Fruit fly (Drosophila melanogaster) whole organism, embryonic: Measurements from ENCODE around the gene ast.

Experiments
- Aef1 ChIP-seq: fragments of 200-800 bp; sonication (Bioruptor generic); IDR thresholded peaks from 3 replicates; pipeline ENCODE4 v1.3.6; 2022; ENCODE audit warnings: missing biosample characterization, missing genetic modification characterization
- Asciz ChIP-seq: fragments of 200-800 bp; sonication (Bioruptor generic); optimal IDR thresholded peaks from 2 replicates; lab custom pipeline; 2017; ENCODE audit warnings: missing biosample characterization, mild to moderate bottlenecking, missing genetic modification characterization, missing genetic modification reagents
- C15 ChIP-seq: fragments of 200-800 bp; sonication (Bioruptor generic); IDR thresholded peaks from 3 replicates; pipeline ENCODE4 v1.3.6; 2022; ENCODE audit warnings: missing biosample characterization, missing genetic modification characterization
- CG11696 ChIP-seq: fragments of 200-800 bp; sonication (Bioruptor generic); IDR thresholded peaks from 2 replicates; pipeline ENCODE4 v1.3.6; 2022; ENCODE audit warnings: missing biosample characterization, missing genetic modification characterization
- CG14014 ChIP-seq: fragments of 200-800 bp; sonication (Bioruptor generic); IDR thresholded peaks from 2 replicates; pipeline ENCODE4 v1.3.6; 2022; ENCODE audit warnings: missing biosample characterization, missing genetic modification characterization
- CG15514 ChIP-seq: fragments of 200-800 bp; sonication (Bioruptor generic); optimal IDR thresholded peaks from 3 replicates; lab custom pipeline; 2017; ENCODE audit warnings: missing biosample characterization, missing genetic modification characterization, mild to moderate bottlenecking, moderate library complexity, missing genetic modification reagents
- CG15601 ChIP-seq: fragments of 200-800 bp; sonication (Bioruptor generic); optimal IDR thresholded peaks from 3 replicates; lab custom pipeline; 2019; ENCODE audit warnings: missing biosample characterization, mild to moderate bottlenecking, missing genetic modification characterization, moderate library complexity
- CG17385 ChIP-seq: fragments of 200-800 bp; sonication (Bioruptor generic); optimal IDR thresholded peaks from 3 replicates; lab custom pipeline; 2018; ENCODE audit warnings: missing biosample characterization, mild to moderate bottlenecking, missing genetic modification characterization
- CG1792 ChIP-seq: fragments of 200-800 bp; sonication (Bioruptor generic); optimal IDR thresholded peaks from 2 replicates; lab custom pipeline; 2016; ENCODE audit warnings: missing biosample characterization, missing genetic modification characterization
- CG18476 ChIP-seq: fragments of 200-800 bp; sonication (Bioruptor generic); optimal IDR thresholded peaks from 2 replicates; lab custom pipeline; 2016; ENCODE audit warnings: missing biosample characterization, mild to moderate bottlenecking, missing genetic modification characterization
- CG3163 ChIP-seq: fragments of 200-800 bp; sonication (Bioruptor generic); optimal IDR thresholded peaks from 3 replicates; lab custom pipeline; 2016; ENCODE audit warnings: missing biosample characterization, missing genetic modification characterization
- CG8388 ChIP-seq: fragments of 200-800 bp; sonication (Bioruptor generic); optimal IDR thresholded peaks from 2 replicates; lab custom pipeline; 2019; ENCODE audit warnings: missing biosample characterization, mild to moderate bottlenecking, missing genetic modification characterization, moderate library complexity
- CG8478 ChIP-seq: fragments of >200 bp; optimal IDR thresholded peaks from 2 replicates; lab custom pipeline; 2018
- CG9727 ChIP-seq: fragments of 200-800 bp; sonication (Bioruptor generic); optimal IDR thresholded peaks from 3 replicates; lab custom pipeline; 2017; ENCODE audit warnings: missing biosample characterization, mild to moderate bottlenecking, missing genetic modification characterization
- CG9817 ChIP-seq: fragments of 200-800 bp; sonication (Bioruptor generic); optimal IDR thresholded peaks from 2 replicates; lab custom pipeline; 2018; ENCODE audit warnings: missing biosample characterization, mild to moderate bottlenecking, missing genetic modification characterization, moderate library complexity
- Dek ChIP-seq: fragments of 200-800 bp; sonication (Bioruptor generic); optimal IDR thresholded peaks from 3 replicates; lab custom pipeline; 2019; ENCODE audit warnings: missing biosample characterization, mild to moderate bottlenecking, missing genetic modification characterization, moderate library complexity
- Fer3 ChIP-seq: fragments of 200-800 bp; sonication (Bioruptor generic); optimal IDR thresholded peaks from 2 replicates; lab custom pipeline; 2018; ENCODE audit warnings: missing biosample characterization, mild to moderate bottlenecking, missing genetic modification characterization, moderate library complexity
- Gug ChIP-seq: fragments of 200-800 bp; sonication (Bioruptor generic); IDR thresholded peaks from 4 replicates; pipeline ENCODE4 v1.3.6; 2022; ENCODE audit warnings: missing biosample characterization, missing genetic modification characterization
- HLH4C ChIP-seq: fragments of 200-800 bp; sonication (Bioruptor generic); IDR thresholded peaks from 3 replicates; pipeline ENCODE4 v1.3.6; 2022; ENCODE audit warnings: missing biosample characterization, missing genetic modification characterization; ENCODE audit not compliant: partially characterized antibody
- HLHmδ ChIP-seq: fragments of 200-800 bp; sonication (Bioruptor generic); optimal IDR thresholded peaks from 2 replicates; lab custom pipeline; 2018; ENCODE audit warnings: missing biosample characterization, mild to moderate bottlenecking, missing genetic modification characterization, moderate library complexity
- Hey ChIP-seq: fragments of 200-800 bp; sonication (Bioruptor generic); optimal IDR thresholded peaks from 3 replicates; lab custom pipeline; 2018; ENCODE audit warnings: missing biosample characterization, mild to moderate bottlenecking, missing genetic modification characterization
- HmgD ChIP-seq: fragments of 200-800 bp; sonication (Bioruptor generic); optimal IDR thresholded peaks from 3 replicates; lab custom pipeline; 2016; ENCODE audit warnings: missing biosample characterization, missing genetic modification characterization
- Hmx ChIP-seq: fragments of 200-800 bp; sonication (Bioruptor generic); optimal IDR thresholded peaks from 2 replicates; lab custom pipeline; 2016; ENCODE audit warnings: missing biosample characterization, missing genetic modification characterization
- Jarid2 ChIP-seq: fragments of 200-800 bp; sonication (Bioruptor generic); optimal IDR thresholded peaks from 3 replicates; lab custom pipeline; 2017; ENCODE audit warnings: mild to moderate bottlenecking, missing biosample characterization, missing genetic modification reagents, missing genetic modification characterization
- Kr ChIP-seq: fragments of 200-800 bp; sonication (Bioruptor generic); optimal IDR thresholded peaks from 2 replicates; lab custom pipeline; 2017; ENCODE audit warnings: missing biosample characterization, mild to moderate bottlenecking, missing genetic modification characterization
- Lpt ChIP-seq: fragments of >200 bp; optimal IDR thresholded peaks from 2 replicates; lab custom pipeline; 2018; ENCODE audit warnings: missing biosample characterization, missing genetic modification characterization
- Opbp ChIP-seq: fragments of 200-800 bp; sonication (Bioruptor generic); IDR thresholded peaks from 3 replicates; pipeline ENCODE4 v1.3.6; 2022; ENCODE audit warnings: missing biosample characterization, missing genetic modification characterization; ENCODE audit not compliant: partially characterized antibody
- Sox102F ChIP-seq: fragments of 200-800 bp; sonication (Bioruptor generic); optimal IDR thresholded peaks from 2 replicates; lab custom pipeline; 2018; ENCODE audit warnings: missing biosample characterization, mild to moderate bottlenecking, missing genetic modification characterization, moderate library complexity
- Sry-δ ChIP-seq: fragments of 200-800 bp; sonication (Bioruptor generic); optimal IDR thresholded peaks from 2 replicates; lab custom pipeline; 2016; ENCODE audit warnings: missing biosample characterization, missing genetic modification characterization
- aop ChIP-seq: fragments of 200-800 bp; sonication (Bioruptor generic); IDR thresholded peaks from 2 replicates; pipeline ENCODE4 v1.3.6; 2022; ENCODE audit warnings: missing biosample characterization, missing genetic modification characterization
- az2 ChIP-seq: fragments of 200-800 bp; sonication (Bioruptor generic); optimal IDR thresholded peaks from 3 replicates; lab custom pipeline; 2016; ENCODE audit warnings: missing biosample characterization, missing genetic modification characterization
- cas ChIP-seq: fragments of 200-800 bp; sonication (Bioruptor generic); IDR thresholded peaks from 2 replicates; pipeline ENCODE4 v1.3.6; 2022; ENCODE audit warnings: missing biosample characterization, missing genetic modification characterization
- dm ChIP-seq: fragments of 200-800 bp; sonication (Bioruptor generic); optimal IDR thresholded peaks from 3 replicates; lab custom pipeline; 2016; ENCODE audit warnings: missing biosample characterization, missing genetic modification characterization
- esg ChIP-seq: fragments of 200-800 bp; sonication (Bioruptor generic); conservative IDR thresholded peaks from 2 replicates; pipeline ENCODE4 v1.3.6; 2022; ENCODE audit warnings: missing biosample characterization, missing genetic modification characterization
- eve ChIP-seq, 2 experiments: fragments of >200 bp; optimal IDR thresholded peaks; 2 replicates each; lab custom pipeline; 2017; ENCODE audit warnings: missing biosample characterization in 2 of 2, missing genetic modification characterization in 2 of 2
- ewg ChIP-seq: fragments of 200-800 bp; sonication (Bioruptor generic); optimal IDR thresholded peaks from 3 replicates; lab custom pipeline; 2017; ENCODE audit warnings: mild to moderate bottlenecking, missing biosample characterization, missing genetic modification reagents, missing genetic modification characterization
- fu2 ChIP-seq: fragments of 200-800 bp; sonication (Bioruptor generic); optimal IDR thresholded peaks from 2 replicates; lab custom pipeline; 2016; ENCODE audit warnings: missing biosample characterization, missing genetic modification characterization
- gcm2 ChIP-seq: fragments of 200-800 bp; sonication (Bioruptor generic); optimal IDR thresholded peaks from 2 replicates; lab custom pipeline; 2016; ENCODE audit warnings: missing biosample characterization, missing genetic modification characterization
- hth ChIP-seq: fragments of >200 bp; optimal IDR thresholded peaks from 2 replicates; lab custom pipeline; 2017; ENCODE audit warnings: inconsistent platforms
- inv ChIP-seq: fragments of 200-800 bp; sonication (Bioruptor generic); IDR thresholded peaks from 2 replicates; pipeline ENCODE4 v1.3.6; 2022; ENCODE audit warnings: missing biosample characterization, missing genetic modification characterization; ENCODE audit not compliant: partially characterized antibody
- jumu ChIP-seq: fragments of 200-800 bp; sonication (Bioruptor generic); optimal IDR thresholded peaks from 3 replicates; lab custom pipeline; 2016; ENCODE audit warnings: missing biosample characterization, missing genetic modification characterization
- lmd ChIP-seq: fragments of 200-800 bp; sonication (Bioruptor generic); IDR thresholded peaks from 2 replicates; pipeline ENCODE4 v1.3.6; 2022; ENCODE audit warnings: missing biosample characterization, missing genetic modification characterization
- ranshi ChIP-seq: fragments of 200-800 bp; sonication (Bioruptor generic); IDR thresholded peaks from 2 replicates; pipeline ENCODE4 v1.3.6; 2022; ENCODE audit warnings: missing biosample characterization, missing genetic modification characterization
- scrt ChIP-seq: fragments of 200-800 bp; sonication (Bioruptor generic); optimal IDR thresholded peaks from 2 replicates; lab custom pipeline; 2018; ENCODE audit warnings: missing biosample characterization, mild to moderate bottlenecking, missing genetic modification characterization, moderate library complexity
- slou ChIP-seq: fragments of 200-800 bp; sonication (Bioruptor generic); optimal IDR thresholded peaks from 3 replicates; lab custom pipeline; 2016; ENCODE audit warnings: missing biosample characterization, missing genetic modification characterization
- sna ChIP-seq: fragments of 200-800 bp; sonication (Bioruptor generic); IDR thresholded peaks from 2 replicates; pipeline ENCODE4 v1.3.6; 2022; ENCODE audit warnings: missing biosample characterization, missing genetic modification characterization; ENCODE audit not compliant: partially characterized antibody
- tgo ChIP-seq: fragments of 200-800 bp; sonication (Bioruptor generic); IDR thresholded peaks from 3 replicates; pipeline ENCODE4 v1.3.6; 2022; ENCODE audit warnings: missing biosample characterization, missing genetic modification characterization
- ttk ChIP-seq: fragments of 200-800 bp; sonication (Bioruptor generic); IDR thresholded peaks from 2 replicates; pipeline ENCODE4 v2.1.2; 2022; ENCODE audit warnings: missing biosample characterization, missing genetic modification characterization
- usp ChIP-seq: fragments of >200 bp; optimal IDR thresholded peaks from 2 replicates; lab custom pipeline; 2017; ENCODE audit warnings: missing biosample characterization, missing genetic modification characterization
- wdn ChIP-seq: fragments of 200-800 bp; sonication (Bioruptor generic); IDR thresholded peaks from 2 replicates; pipeline ENCODE4 v1.3.6; 2022; ENCODE audit warnings: missing biosample characterization, missing genetic modification characterization
- zfh2 ChIP-seq: fragments of 200-800 bp; sonication (Bioruptor generic); optimal IDR thresholded peaks from 2 replicates; lab custom pipeline; 2016; ENCODE audit warnings: missing biosample characterization, missing genetic modification characterization

ast gene

dm6 chr2L:1108029-1108688 is 30.4 kb downstream of the ast start, which contains the start of the genes PolrMT and CG14339 (continued):
- TF ChIP-seq CG15514 (GFP tag; lab: Kevin White, UChicago) (peak; percentile 39), Sry-δ (GFP tag; lab: Kevin White, UChicago) (peak; percentile 36), gcm2 (no peak), ewg (GFP tag; lab: Kevin White, UChicago) (peak; percentile 57), CG3163 (GFP tag; lab: Kevin White, UChicago) (peak; percentile 2), slou (no peak), HmgD (GFP tag; lab: Kevin White, UChicago) (peak; percentile 73), Hey (tag; lab: Kevin White, UChicago) (no peak), CG8388 (no peak), inv (no peak), aop (GFP tag; lab: Robert Waterston, UW) (no peak), hth (no peak), Lpt (GFP tag; lab: Kevin White, UChicago) (no peak), C15 (GFP tag; lab: Robert Waterston, UW) (no peak), HLH4C (no peak), CG11696 (GFP tag; lab: Robert Waterston, UW) (no peak), HLHmδ (GFP tag; lab: Kevin White, UChicago) (no peak), CG15601 (no peak), Gug (GFP tag; lab: Robert Waterston, UW) (no peak), jumu (peak; percentile 20), wdn (no peak), Jarid2 (GFP tag; lab: Kevin White, UChicago) (no peak), cas (GFP tag; lab: Robert Waterston, UW) (no peak), Opbp (peak; percentile 12; the same call in 1 of the 3 replicates), CG9727 (GFP tag; lab: Kevin White, UChicago) (peak; percentile 32), usp (GFP tag; lab: Kevin White, UChicago) (no peak), tgo (GFP tag; lab: Robert Waterston, UW) (no peak), zfh2 (GFP tag; lab: Kevin White, UChicago) (peak; percentile 1), Dek (tag; lab: Kevin White, UChicago) (no peak), Kr (GFP tag; lab: Kevin White, UChicago) (no peak), CG8478 (lab: Kevin White, UChicago) (no peak), Hmx (no peak), Aef1 (GFP tag; lab: Robert Waterston, UW) (peak; percentile 48; the same call in 2 of the 3 replicates), CG17385 (GFP tag; lab: Kevin White, UChicago) (no peak), dm (GFP tag; lab: Kevin White, UChicago) (peak; percentile 95), az2 (GFP tag; lab: Kevin White, UChicago) (peak; percentile 29), lmd (GFP tag; lab: Robert Waterston, UW) (no peak), Sox102F (peak; percentile 43), fu2 (GFP tag; lab: Kevin White, UChicago) (peak; percentile 39), sna (GFP tag; lab: Robert Waterston, UW) (no peak; the same call in 1 of the 2 replicates), eve (GFP tag; optimal IDR thresholded peaks at IDR 0.05; lab: Kevin White, UChicago) (no peak), ttk (GFP tag; lab: Robert Waterston, UW) (no peak), esg (GFP tag; lab: Robert Waterston, UW) (no peak), CG18476 (no peak), CG1792 (peak; percentile 1), Fer3 (tag; lab: Kevin White, UChicago) (no peak), ranshi (GFP tag; lab: Robert Waterston, UW) (no peak), scrt (GFP tag; lab: Kevin White, UChicago) (no peak), Asciz (no peak), CG14014 (peak; percentile 57; the same call in 1 of the 2 replicates), CG9817 (tag; lab: Kevin White, UChicago) (peak; percentile 25)
